Worm (Caenorhabditis elegans) whole organism, young adult: ENCODE data around the gene pph-4.2.

Source experiments
- F49E8.2 ChIP-seq: sonication (generic microtip); optimal IDR thresholded peaks from 3 replicates; lab custom pipeline; 2017; ENCODE audit warnings: missing genetic modification characterization, mild to moderate bottlenecking, missing compliant biosample characterization, antibody characterized with exemption, moderate library complexity; ENCODE audit not compliant: insufficient read depth
- ceh-27 ChIP-seq: fragments of 200-800 bp; sonication (Bioruptor generic); optimal IDR thresholded peaks from 2 replicates; lab custom pipeline; 2018; ENCODE audit warnings: mild to moderate bottlenecking, missing genetic modification characterization, moderate library complexity, missing compliant biosample characterization
- chd-7 ChIP-seq: sonication (generic microtip); optimal IDR thresholded peaks from 2 replicates; lab custom pipeline; 2016; ENCODE audit warnings: mild to moderate bottlenecking, missing genetic modification characterization, moderate library complexity, missing compliant biosample characterization
- die-1 ChIP-seq: sonication (generic microtip); optimal IDR thresholded peaks from 2 replicates; lab custom pipeline; 2016; ENCODE audit warnings: missing genotype, mild to moderate bottlenecking, missing genetic modification characterization, missing compliant biosample characterization
- dpl-1 ChIP-seq: fragments of 150-350 bp; optimal IDR thresholded peaks from 2 replicates; lab custom pipeline; 2014; ENCODE audit warnings: missing biosample characterization, missing genetic modification reagents, missing genetic modification characterization
- efl-1 ChIP-seq: fragments of 150-350 bp; optimal IDR thresholded peaks from 2 replicates; lab custom pipeline; 2014; ENCODE audit warnings: missing biosample characterization, missing genetic modification reagents, missing genetic modification characterization
- ekl-4 ChIP-seq: fragments of 200-800 bp; sonication (Bioruptor generic); IDR thresholded peaks from 2 replicates; pipeline ENCODE4 v1.3.6; 2022; ENCODE audit warnings: missing genetic modification reagents, missing genetic modification characterization, missing compliant biosample characterization
- him-1 ChIP-seq: sonication (generic microtip); optimal IDR thresholded peaks from 2 replicates; lab custom pipeline; 2016; ENCODE audit warnings: missing genotype, missing genetic modification reagents, missing genetic modification characterization, missing compliant biosample characterization
- hlh-26 ChIP-seq: fragments of 200-800 bp; sonication (Bioruptor generic); conservative IDR thresholded peaks from 2 replicates; pipeline ENCODE4 v1.3.6; 2022; ENCODE audit warnings: missing genetic modification reagents, missing genetic modification characterization, missing compliant biosample characterization
- lag-1 ChIP-seq: fragments of 200-800 bp; sonication (Bioruptor generic); IDR thresholded peaks from 2 replicates; pipeline ENCODE4 v1.3.6; 2022; ENCODE audit warnings: missing genetic modification reagents, missing genetic modification characterization, missing compliant biosample characterization
- pha-4 ChIP-seq: fragments of 150-350 bp; sonication (generic microtip); optimal IDR thresholded peaks from 2 replicates; lab custom pipeline; 2014; ENCODE audit warnings: missing biosample characterization, missing genetic modification reagents, missing genetic modification characterization
- snpc-4 ChIP-seq, 5 experiments: fragments of 150-350 bp in 1 of 5; sonication (generic microtip) in 4 of 5; optimal IDR thresholded peaks; 2 replicates each; lab custom pipeline; 2014 to 2018; ENCODE audit warnings: missing genetic modification characterization in 5 of 5, missing biosample characterization in 3 of 5, antibody characterized with exemption in 2 of 5, mild to moderate bottlenecking in 2 of 5, missing compliant biosample characterization in 2 of 5, missing genotype in 2 of 5, moderate library complexity in 2 of 5, missing genetic modification reagents in 1 of 5
- ztf-6 ChIP-seq: fragments of 200-800 bp; sonication (Bioruptor generic); IDR thresholded peaks from 2 replicates; pipeline ENCODE4 v1.3.6; 2022; ENCODE audit warnings: missing genetic modification reagents, missing genetic modification characterization, missing compliant biosample characterization

ce11 chrIII:12356588-12356987 is 20.5 kb downstream of the pph-4.2 start:
- no peak for TF ChIP-seq lag-1 (GFP tag; lab: Robert Waterston, UW)
- TF ChIP-seq efl-1 (GFP tag; lab: Kevin White, UChicago), result no peak
- TF ChIP-seq F49E8.2 (tag; lab: Kevin White, UChicago), result no peak
- no peak for TF ChIP-seq ztf-6
- no peak for TF ChIP-seq chd-7
- TF ChIP-seq pha-4, result no peak
- no peak for TF ChIP-seq him-1 (tag; lab: Kevin White, UChicago)
- TF ChIP-seq snpc-4 (GFP tag; optimal IDR thresholded peaks at IDR 0.05; lab: Kevin White, UChicago), result no peak
- TF ChIP-seq snpc-4 (tag; optimal IDR thresholded peaks at IDR 0.05; lab: Kevin White, UChicago), result no peak
- TF ChIP-seq ekl-4 (GFP tag; lab: Robert Waterston, UW), result no peak
- no peak for TF ChIP-seq die-1 (tag; lab: Kevin White, UChicago)
- TF ChIP-seq hlh-26 (GFP tag; lab: Robert Waterston, UW), result no peak
- no peak for TF ChIP-seq ceh-27 (GFP tag; lab: Kevin White, UChicago)
- TF ChIP-seq dpl-1 (GFP tag; lab: Kevin White, UChicago), result no peak
